Worm (Caenorhabditis elegans) whole organism, L4 larva: ENCODE data around the gene str-57.
"Not testable (repeated sequence)": the region's sequence is repeated elsewhere in the genome, so short reads cannot be mapped to it uniquely, and the experiment has no call there.

Experiments used
- Y105C5A.15 ChIP-seq: fragments of 200-800 bp; sonication (Bioruptor generic); IDR thresholded peaks from 2 replicates; pipeline ENCODE4 v1.3.6; 2022; ENCODE audit warnings: missing genetic modification characterization, missing compliant biosample characterization
- ZK337.2 ChIP-seq: fragments of 200-800 bp; sonication (Bioruptor generic); IDR thresholded peaks from 2 replicates; pipeline ENCODE4 v1.3.6; 2022; ENCODE audit warnings: missing genetic modification reagents, missing genetic modification characterization, missing compliant biosample characterization
- aha-1 ChIP-seq: fragments of 150-350 bp; peaks from one replicate; lab custom pipeline; 2014; ENCODE audit warnings: missing biosample characterization, missing genetic modification characterization
- ama-1 ChIP-seq: fragments of 150-350 bp; optimal IDR thresholded peaks from 2 replicates; lab custom pipeline; 2014; ENCODE audit warnings: inconsistent platforms, mixed read lengths
- ceh-82 ChIP-seq: sonication (generic microtip); optimal IDR thresholded peaks from 2 replicates; lab custom pipeline; 2017; ENCODE audit warnings: missing biosample characterization, missing genetic modification characterization
- cey-2 ChIP-seq: sonication (generic microtip); optimal IDR thresholded peaks from 3 replicates; lab custom pipeline; 2017; ENCODE audit warnings: missing genetic modification characterization, mild to moderate bottlenecking, missing compliant biosample characterization, antibody characterized with exemption, borderline replicate concordance; ENCODE audit not compliant: insufficient read depth
- ctbp-1 ChIP-seq: fragments of 200-800 bp; sonication (Bioruptor generic); IDR thresholded peaks from 2 replicates; pipeline ENCODE4 v1.3.6; 2022; ENCODE audit warnings: missing genetic modification reagents, missing genetic modification characterization, missing compliant biosample characterization
- daf-8 ChIP-seq: fragments of 200-800 bp; sonication (Bioruptor generic); IDR thresholded peaks from 2 replicates; pipeline ENCODE4 v1.3.6; 2022; ENCODE audit warnings: missing genetic modification characterization, missing compliant biosample characterization
- gei-8 ChIP-seq: fragments of 200-800 bp; sonication (Bioruptor generic); optimal IDR thresholded peaks from 2 replicates; lab custom pipeline; 2018; ENCODE audit warnings: mild to moderate bottlenecking, missing genetic modification characterization, missing compliant biosample characterization
- hlh-11 ChIP-seq: fragments of 200-800 bp; sonication (Bioruptor generic); optimal IDR thresholded peaks from 2 replicates; lab custom pipeline; 2018; ENCODE audit warnings: mild to moderate bottlenecking, missing genetic modification characterization, missing compliant biosample characterization
- hlh-30 ChIP-seq: sonication (generic microtip); optimal IDR thresholded peaks from 2 replicates; lab custom pipeline; 2017; ENCODE audit warnings: antibody characterized with exemption, mild to moderate bottlenecking, missing genetic modification characterization, missing compliant biosample characterization; ENCODE audit not compliant: insufficient read depth
- hmg-1.1 ChIP-seq: fragments of 200-800 bp; sonication (Bioruptor generic); IDR thresholded peaks from 2 replicates; pipeline ENCODE4 v1.3.6; 2022; ENCODE audit warnings: missing genetic modification reagents, missing genetic modification characterization, missing compliant biosample characterization
- lin-1 ChIP-seq: fragments of 200-800 bp; sonication (Bioruptor generic); IDR thresholded peaks from 2 replicates; pipeline ENCODE4 v1.3.6; 2022; ENCODE audit warnings: missing genetic modification reagents, missing genetic modification characterization, missing compliant biosample characterization
- madf-5 ChIP-seq, 2 experiments: fragments of 200-800 bp; sonication (Bioruptor generic); IDR thresholded peaks; 2 replicates each; pipeline ENCODE4 v1.3.6; 2022; ENCODE audit warnings: missing compliant biosample characterization in 2 of 2, missing genetic modification characterization in 2 of 2
- madf-9 ChIP-seq: fragments of 200-800 bp; sonication (Bioruptor generic); conservative IDR thresholded peaks from 2 replicates; pipeline ENCODE4 v1.3.6; 2022; ENCODE audit warnings: missing genetic modification reagents, missing genetic modification characterization, missing compliant biosample characterization
- mxl-2 ChIP-seq: fragments of 200-800 bp; sonication (Bioruptor generic); conservative IDR thresholded peaks from 2 replicates; pipeline ENCODE4 v1.3.6; 2022; ENCODE audit warnings: missing genetic modification reagents, missing genetic modification characterization, missing compliant biosample characterization
- nhr-76 ChIP-seq: fragments of 150-350 bp; optimal IDR thresholded peaks from 2 replicates; lab custom pipeline; 2014; ENCODE audit warnings: missing biosample characterization, missing genetic modification characterization
- pha-4 ChIP-seq, 2 experiments: fragments of 150-350 bp in 1 of 2; fragments of 200-800 bp in 1 of 2; sonication (Bioruptor generic) in 1 of 2; IDR thresholded peaks in 1 of 2; optimal IDR thresholded peaks in 1 of 2; 2 replicates each; pipeline versions ENCODE4 v1.3.6 to Lab custom; 2014 to 2022; ENCODE audit warnings: missing genetic modification characterization in 2 of 2, missing genetic modification reagents in 2 of 2, missing biosample characterization in 1 of 2, missing compliant biosample characterization in 1 of 2
- rbr-2 ChIP-seq: sonication (generic microtip); optimal IDR thresholded peaks from 2 replicates; lab custom pipeline; 2016; ENCODE audit warnings: missing genotype, missing genetic modification characterization, missing compliant biosample characterization
- saeg-2 ChIP-seq: fragments of 200-800 bp; sonication (Bioruptor generic); IDR thresholded peaks from 2 replicates; pipeline ENCODE4 v1.3.6; 2022; ENCODE audit warnings: missing genetic modification reagents, missing genetic modification characterization, missing compliant biosample characterization
- snpc-1.2 ChIP-seq: fragments of 200-800 bp; sonication (Bioruptor generic); IDR thresholded peaks from 2 replicates; pipeline ENCODE4 v1.3.6; 2022; ENCODE audit warnings: missing genetic modification reagents, missing genetic modification characterization, missing compliant biosample characterization
- spr-1 ChIP-seq: sonication (generic microtip); optimal IDR thresholded peaks from 2 replicates; lab custom pipeline; 2016; ENCODE audit warnings: mild to moderate bottlenecking, missing genetic modification characterization, missing compliant biosample characterization
- tra-1 ChIP-seq: fragments of 200-800 bp; sonication (Bioruptor generic); IDR thresholded peaks from 2 replicates; pipeline ENCODE4 v1.3.6; 2022; ENCODE audit warnings: missing genetic modification reagents, missing genetic modification characterization, missing compliant biosample characterization
- unc-62 ChIP-seq, 3 experiments: fragments of 150-350 bp in 1 of 3; sonication (generic microtip); optimal IDR thresholded peaks in 2 of 3; peaks in 1 of 3; 1 replicate in 1 of 3; 2 replicates in 2 of 3; lab custom pipeline; 2014 to 2017; ENCODE audit warnings: missing biosample characterization in 3 of 3, missing genetic modification characterization in 3 of 3, missing genetic modification reagents in 3 of 3, missing genotype in 1 of 3
- zfp-2 ChIP-seq: sonication (generic microtip); optimal IDR thresholded peaks from 2 replicates; lab custom pipeline; 2016; ENCODE audit warnings: mild to moderate bottlenecking, missing genetic modification characterization, missing compliant biosample characterization
- zip-11 ChIP-seq: fragments of 200-800 bp; sonication (Bioruptor generic); IDR thresholded peaks from 2 replicates; pipeline ENCODE4 v1.3.6; 2022; ENCODE audit warnings: missing genetic modification characterization, missing compliant biosample characterization
- ztf-7 ChIP-seq: fragments of 150-350 bp; optimal IDR thresholded peaks from 2 replicates; lab custom pipeline; 2014; ENCODE audit warnings: missing biosample characterization, missing genetic modification characterization

str-57 gene

ce11 chrV:15831586-15831985 lies 38.9 kb upstream of the str-57 start, which contains the start of gene srbc-56:
Gene srbc-56, minus strand, starts transcription at chrV:15831686.
- TF ChIP-seq ctbp-1 (GFP tag; lab: Robert Waterston, UW): no peak
- TF ChIP-seq lin-1: no peak

DNA sequence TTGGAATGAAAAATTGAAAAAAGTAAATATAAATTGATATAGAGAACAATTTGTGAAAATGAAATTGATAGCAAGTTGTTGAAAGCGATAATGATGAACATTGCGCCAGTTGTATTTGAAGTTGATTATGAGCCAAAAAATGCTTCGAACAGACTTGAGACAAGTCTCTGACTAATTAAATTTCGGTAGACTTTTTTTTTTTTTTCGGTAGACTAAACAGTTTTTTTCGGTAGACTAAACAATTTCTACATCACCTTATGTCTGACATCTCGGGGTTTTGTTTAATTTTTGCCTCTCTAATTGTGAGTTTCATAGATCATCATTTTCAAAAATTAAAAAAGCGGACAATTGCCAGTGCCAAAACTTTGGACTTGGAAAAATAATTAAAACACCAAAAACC lies 36.8 kb upstream of the str-57 start, which contains the start of gene srbc-54:
TSS of gene srbc-54 (minus strand) at position 101 of the 400 bp plus-strand sequence.
- no peak for TF ChIP-seq mxl-2 (GFP tag; lab: Robert Waterston, UW)
- TF ChIP-seq tra-1 (GFP tag; lab: Robert Waterston, UW): no peak
- TF ChIP-seq nhr-76: no peak
- TF ChIP-seq hmg-1.1 (GFP tag; lab: Robert Waterston, UW): no peak
- TF ChIP-seq rbr-2 (tag; lab: Kevin White, UChicago): no peak
- TF ChIP-seq zfp-2 (tag; lab: Kevin White, UChicago): no peak
- no peak for TF ChIP-seq madf-5 (GFP tag; IDR thresholded peaks at IDR 0.05; lab: Robert Waterston, UW)
- TF ChIP-seq cey-2 (tag; lab: Kevin White, UChicago): no peak
- no peak for TF ChIP-seq hlh-30 (tag; lab: Kevin White, UChicago)

ce11 chrV:15841095-15841494 lies 29.4 kb upstream of the str-57 start, which contains the start of gene srh-149:
Gene srh-149, minus strand, starts transcription at chrV:15841195.
- TF ChIP-seq saeg-2 (GFP tag; lab: Robert Waterston, UW) (no peak), aha-1 (tag; lab: Kevin White, UChicago) (peak; percentile 51)

DNA sequence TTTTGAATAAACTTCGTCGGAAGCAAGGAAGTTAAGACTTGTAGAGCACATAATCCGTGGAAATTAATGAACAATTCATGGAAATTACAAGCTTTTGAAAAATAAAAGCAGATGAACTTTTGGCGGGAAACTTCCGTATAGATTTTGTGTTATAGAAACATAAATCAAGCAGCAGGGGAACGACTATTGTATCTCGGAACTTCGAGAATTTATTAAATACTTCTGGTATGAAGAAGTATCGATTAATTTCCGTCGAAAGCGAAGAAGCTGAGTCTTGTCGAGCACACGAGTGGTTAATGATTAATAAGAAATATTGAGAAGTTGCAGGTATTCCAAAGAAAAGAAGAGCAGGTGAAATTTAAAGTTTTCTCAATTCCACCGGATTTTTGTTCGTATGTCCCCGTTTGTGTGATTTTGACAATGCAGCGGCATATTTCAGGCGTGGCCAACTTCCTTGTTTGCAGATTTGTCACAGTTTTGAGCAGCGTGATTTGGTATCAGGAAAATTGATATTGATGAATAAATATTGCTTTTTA lies 20.1 kb upstream of the str-57 start, which contains the start of gene srh-147:
TSS of gene srh-147 (minus strand) at position 51 of the 536 bp plus-strand sequence.
- TF ChIP-seq unc-62 (GFP tag; optimal IDR thresholded peaks at IDR 0.05 in 1 of 2; lab: Kevin White, UChicago): peak in 1 of 2 experiments; percentile 48
- not testable (repeated sequence) for TF ChIP-seq unc-62 (tag; optimal IDR thresholded peaks at IDR 0.05; lab: Kevin White, UChicago)

DNA sequence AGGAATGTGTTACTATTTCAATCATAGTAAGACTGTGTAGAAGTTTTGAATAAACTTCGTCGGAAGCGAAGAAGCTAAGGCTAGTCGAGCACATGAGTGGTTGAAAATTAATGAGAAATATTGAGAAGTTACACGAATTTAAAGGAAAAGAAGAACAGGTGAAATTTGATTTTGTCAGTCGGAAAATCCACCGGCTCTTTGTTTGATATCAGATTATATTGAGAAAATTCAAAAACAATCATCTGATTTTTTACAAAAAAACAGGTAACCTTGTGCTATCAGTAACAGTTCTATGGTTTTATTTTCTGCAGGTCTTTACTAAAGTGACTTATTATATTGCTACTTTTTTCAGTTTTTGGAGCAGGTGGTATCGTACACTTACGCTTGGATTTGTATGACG lies 12.2 kb upstream of the str-57 start, which contains the start of gene srh-148:
TSS of gene srh-148 (minus strand) at position 101 of the 400 bp plus-strand sequence.
- no peak for TF ChIP-seq ama-1 (lab: Kevin White, UChicago)
- no peak for TF ChIP-seq snpc-1.2 (GFP tag; lab: Robert Waterston, UW)
- TF ChIP-seq spr-1 (tag; lab: Kevin White, UChicago): no peak
- no peak for TF ChIP-seq madf-9
- TF ChIP-seq nhr-76: no peak
- no peak for TF ChIP-seq pha-4 (GFP tag; IDR thresholded peaks at IDR 0.05; lab: Robert Waterston, UW)
- TF ChIP-seq pha-4 (tag; optimal IDR thresholded peaks at IDR 0.05; lab: Kevin White, UChicago): no peak
- TF ChIP-seq gei-8 (GFP tag; lab: Kevin White, UChicago): no peak
- no peak for TF ChIP-seq ZK337.2
- TF ChIP-seq rbr-2 (tag; lab: Kevin White, UChicago): no peak

DNA sequence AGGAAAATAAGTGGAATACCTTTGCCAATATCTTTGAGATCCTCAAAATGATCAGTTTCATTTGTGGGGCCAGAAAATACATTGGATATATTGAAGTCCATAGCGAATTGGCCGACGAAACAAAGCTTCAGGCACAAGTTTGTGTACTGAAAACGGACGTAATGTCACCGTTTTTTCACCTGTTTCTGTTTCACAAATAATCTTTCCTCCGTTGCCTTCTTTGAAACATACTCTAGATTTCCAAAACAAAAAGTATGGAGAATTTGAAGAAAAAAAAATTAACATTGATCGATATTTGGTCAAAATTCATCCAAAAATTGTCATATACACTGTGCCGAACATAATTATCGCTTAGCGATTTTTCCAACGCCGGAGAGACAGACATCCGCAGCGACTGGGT lies 7.9 kb upstream of the str-57 start, which contains the start of gene srz-12:
TSS of gene srz-12 (minus strand) at position 101 of the 400 bp plus-strand sequence.
- TF ChIP-seq ztf-7 (tag; lab: Kevin White, UChicago) (no peak), Y105C5A.15 (GFP tag; lab: Robert Waterston, UW) (no peak), zip-11 (GFP tag; lab: Robert Waterston, UW) (no peak), ceh-82 (tag; lab: Kevin White, UChicago) (no peak), daf-8 (GFP tag; lab: Robert Waterston, UW) (no peak)

DNA sequence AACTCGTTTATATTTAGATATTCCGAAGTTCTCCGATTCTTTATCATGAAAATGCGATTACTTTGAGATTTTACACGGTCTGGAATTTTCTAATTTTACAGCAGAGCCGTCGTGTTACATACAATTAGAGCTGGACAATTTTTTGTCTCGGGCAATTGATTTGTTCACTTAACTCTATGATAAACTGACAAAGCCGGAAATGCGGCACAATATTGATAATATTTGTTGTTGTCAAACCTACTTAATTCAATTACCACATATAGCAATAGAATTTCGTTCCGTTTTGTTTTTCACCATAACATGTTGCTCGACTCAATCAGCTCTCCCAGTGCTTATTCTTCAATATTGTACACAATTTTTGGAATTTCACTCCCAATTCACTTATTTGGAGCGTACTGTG lies 7.4 kb upstream of the str-57 start, which contains the start of gene srh-299:
TSS of gene srh-299 (plus strand) at position 301 of the 400 bp plus-strand sequence.
- TF ChIP-seq hlh-11: no peak
- peak; percentile 46 for TF ChIP-seq aha-1 (tag; lab: Kevin White, UChicago)
- TF ChIP-seq, all 104 proteins: peak for 1
